Fruit fly (Drosophila melanogaster): ENCODE data around the gene Ssdp.

The Ssdp gene

DNA sequence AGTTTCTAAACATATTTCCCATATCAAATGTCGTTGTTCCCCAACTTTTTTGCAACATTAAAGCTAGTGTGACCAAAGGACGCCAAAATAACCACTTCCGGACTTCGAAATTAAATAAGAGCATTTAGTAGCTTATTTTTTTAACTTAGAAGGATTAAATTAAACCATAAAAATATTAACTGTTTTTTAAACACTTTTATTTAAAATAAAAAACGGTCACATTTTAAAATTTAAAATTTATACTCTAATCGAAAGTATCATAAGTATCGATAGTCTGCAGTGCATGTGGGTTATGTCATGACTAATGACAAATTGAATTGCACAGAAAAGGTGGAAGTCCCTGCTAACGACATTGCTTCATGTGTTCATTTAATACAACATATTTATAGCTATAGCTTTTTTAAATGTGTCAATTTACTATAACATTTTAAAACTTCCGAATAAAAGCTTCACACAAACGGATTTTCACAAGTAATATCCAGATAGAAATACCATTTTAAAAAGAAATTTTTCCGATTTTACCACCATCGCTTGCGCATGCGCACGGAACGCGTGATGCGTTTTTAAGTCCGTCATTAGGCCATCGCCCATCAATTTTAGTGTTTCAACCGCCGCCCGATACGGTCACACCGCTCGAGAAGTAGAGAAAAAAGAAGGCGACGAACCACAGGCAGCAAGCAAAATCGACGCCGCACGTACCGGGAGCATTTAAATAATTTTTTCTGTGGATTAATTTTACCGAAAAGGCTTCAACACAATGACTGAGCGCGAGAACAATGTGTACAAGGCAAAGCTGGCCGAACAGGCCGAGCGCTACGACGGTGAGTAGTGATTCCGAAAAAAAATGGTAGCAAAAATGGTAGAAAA lies 42.9 kb upstream of the Ssdp start, which contains the start of the genes CG7156 and 14-3-3epsilon (continued):
- TF ChIP-seq Dbx (GFP tag; IDR thresholded peaks at IDR 0.05) (no peak), pb (GFP tag; optimal IDR thresholded peaks at IDR 0.05) (no peak), CG8388 (GFP tag; optimal IDR thresholded peaks at IDR 0.05) (peak; percentile 49), CG7357 (GFP tag; IDR thresholded peaks at IDR 0.05) (no peak), peb (GFP tag; IDR thresholded peaks at IDR 0.05) (no peak), pum (GFP tag; optimal IDR thresholded peaks at IDR 0.05) (peak; percentile 4), cas (GFP tag; IDR thresholded peaks at IDR 0.05) (no peak), sens-2 (GFP tag; IDR thresholded peaks at IDR 0.05) (no peak), bigmax (GFP tag; optimal IDR thresholded peaks at IDR 0.05) (no peak), sens (GFP tag) (peak; percentile 91), CG10543 (GFP tag; optimal IDR thresholded peaks at IDR 0.05) (no peak), p53 (GFP tag; optimal IDR thresholded peaks at IDR 0.05) (peak; percentile 57), Fer1 (GFP tag; optimal IDR thresholded peaks at IDR 0.05) (peak; percentile 44), emc (GFP tag; optimal IDR thresholded peaks at IDR 0.05) (no peak), otp (GFP tag; IDR thresholded peaks at IDR 0.05) (0 out of 3 replicates have a peak, but pooled peaks have one; percentile 19), tio (GFP tag; optimal IDR thresholded peaks at IDR 0.05) (no peak), corto (GFP tag; optimal IDR thresholded peaks at IDR 0.05) (no peak), Xbp1 (GFP tag; optimal IDR thresholded peaks at IDR 0.05) (peak; percentile 73), CG6272 (GFP tag; IDR thresholded peaks at IDR 0.05) (no peak), CG11093 (GFP tag; IDR thresholded peaks at IDR 0.05) (no peak), lov (optimal IDR thresholded peaks at IDR 0.05) (no peak), lov (GFP tag; IDR thresholded peaks at IDR 0.05) (0 out of 3 replicates have a peak, but pooled peaks have one; percentile 49), CG13624 (GFP tag; optimal IDR thresholded peaks at IDR 0.05) (peak; percentile 9), tin (GFP tag; optimal IDR thresholded peaks at IDR 0.05) (peak; percentile 19), abd-A (tag; optimal IDR thresholded peaks at IDR 0.05) (no peak), CG12104 (GFP tag; optimal IDR thresholded peaks at IDR 0.05) (peak; percentile 36), unc-4 (GFP tag; IDR thresholded peaks at IDR 0.05; ENCODE audit: partially characterized antibody) (peak; percentile 45; the same call in 1 of the 2 replicates), ttk (GFP tag; IDR thresholded peaks at IDR 0.05) (no peak), CkIIα-i1 (GFP tag; IDR thresholded peaks at IDR 0.05) (no peak), CHES-1-like (GFP tag; optimal IDR thresholded peaks at IDR 0.05) (peak; percentile 32), ewg (GFP tag; optimal IDR thresholded peaks at IDR 0.05) (peak; percentile 100), Doc2 (GFP tag; IDR thresholded peaks at IDR 0.05) (no peak), repo (GFP tag; optimal IDR thresholded peaks at IDR 0.05) (no peak), zfh1 (GFP tag; IDR thresholded peaks at IDR 0.05) (0 out of 3 replicates have a peak, but pooled peaks have one; percentile 37), nom (GFP tag; optimal IDR thresholded peaks at IDR 0.05) (peak; percentile 41), CG6813 (GFP tag; optimal IDR thresholded peaks at IDR 0.05) (no peak), CG42726 (GFP tag; IDR thresholded peaks at IDR 0.05; ENCODE audit: partially characterized antibody) (peak; percentile 65), fd3F (GFP tag; optimal IDR thresholded peaks at IDR 0.05) (peak; percentile 41), chn (GFP tag; optimal IDR thresholded peaks at IDR 0.05) (peak; percentile 5), zen2 (GFP tag; IDR thresholded peaks at IDR 0.05; ENCODE audit: partially characterized antibody) (no peak), CG12391 (tag; optimal IDR thresholded peaks at IDR 0.05) (peak; percentile 77), Fer2 (tag; optimal IDR thresholded peaks at IDR 0.05) (no peak), CG2875 (GFP tag; optimal IDR thresholded peaks at IDR 0.05) (peak; percentile 15), mld (GFP tag; IDR thresholded peaks at IDR 0.05; ENCODE audit: partially characterized antibody) (0 out of 3 replicates have a peak, but pooled peaks have one; percentile 26)

Measured in whole organism, embryonic.